Fruit fly (Drosophila melanogaster): ENCODE measurements around the gene Poxm.

Gene Poxm

dm6 chr3R:8333768-8334470 is at the start of gene Poxm:
TSS of gene Poxm (minus strand) at chr3R:8333792.
- TF ChIP-seq cyc (GFP tag; optimal IDR thresholded peaks at IDR 0.05) (peak; percentile 93), spab (GFP tag; optimal IDR thresholded peaks at IDR 0.05) (peak; percentile 95), Eip93F (GFP tag; optimal IDR thresholded peaks at IDR 0.05) (peak; percentile 24), CG6792 (GFP tag; optimal IDR thresholded peaks at IDR 0.05) (peak; percentile 96), fd85E (GFP tag; optimal IDR thresholded peaks at IDR 0.05) (peak; percentile 60), CG1621 (tag; optimal IDR thresholded peaks at IDR 0.05) (peak; percentile 76), net (GFP tag; optimal IDR thresholded peaks at IDR 0.05) (peak; percentile 95), salr (GFP tag; optimal IDR thresholded peaks at IDR 0.05) (peak; percentile 72 to 98), lz (GFP tag; optimal IDR thresholded peaks at IDR 0.05) (peak; percentile 95), Ets96B (tag; optimal IDR thresholded peaks at IDR 0.05) (peak; percentile 96), Eip78C (GFP tag) (peak; percentile 99), Lpt (GFP tag; optimal IDR thresholded peaks at IDR 0.05) (peak; percentile 96), CG8119 (GFP tag; IDR thresholded peaks at IDR 0.05) (peak; percentile 97), CG9139 (GFP tag; optimal IDR thresholded peaks at IDR 0.05) (peak; percentile 89), CG32006 (GFP tag; optimal IDR thresholded peaks at IDR 0.05) (peak; percentile 99), CG34406 (GFP tag; optimal IDR thresholded peaks at IDR 0.05) (peak; percentile 93), Met (GFP tag; optimal IDR thresholded peaks at IDR 0.05) (peak; percentile 91), acj6 (GFP tag; optimal IDR thresholded peaks at IDR 0.05) (peak; percentile 97), CG11762 (GFP tag; optimal IDR thresholded peaks at IDR 0.05; ENCODE audit: insufficient read depth) (peak; percentile 94), topi (GFP tag; optimal IDR thresholded peaks at IDR 0.05) (peak; percentile 94), CG11902 (GFP tag; optimal IDR thresholded peaks at IDR 0.05) (peak; percentile 99), Sox14 (GFP tag; optimal IDR thresholded peaks at IDR 0.05) (peak; percentile 93), dac (GFP tag; optimal IDR thresholded peaks at IDR 0.05) (peak; percentile 95), CG6854 (GFP tag; optimal IDR thresholded peaks at IDR 0.05) (peak; percentile 85), Ets21C (GFP tag; optimal IDR thresholded peaks at IDR 0.05) (peak; percentile 82), svp (GFP tag) (peak; percentile 96), CG11294 (GFP tag; IDR thresholded peaks at IDR 0.05) (peak; percentile 87), CG7368 (GFP tag; optimal IDR thresholded peaks at IDR 0.05) (peak; percentile 93), CG6276 (GFP tag; optimal IDR thresholded peaks at IDR 0.05) (peak; percentile 97), eg (GFP tag; IDR thresholded peaks at IDR 0.05) (peak; percentile 91), fkh (GFP tag; optimal IDR thresholded peaks at IDR 0.05) (peak; percentile 78), pdm3 (GFP tag; optimal IDR thresholded peaks at IDR 0.05) (peak; percentile 96), dsx (GFP tag; optimal IDR thresholded peaks at IDR 0.05; ENCODE audit: poor library complexity, severe bottlenecking) (peak; percentile 95), OdsH (GFP tag; optimal IDR thresholded peaks at IDR 0.05) (peak; percentile 98), fd59A (GFP tag; optimal IDR thresholded peaks at IDR 0.05) (peak; percentile 96), CG3919 (GFP tag; optimal IDR thresholded peaks at IDR 0.05) (peak; percentile 98), CG3032 (tag; optimal IDR thresholded peaks at IDR 0.05) (peak; percentile 98), CG31627 (GFP tag; optimal IDR thresholded peaks at IDR 0.05) (peak; percentile 90), CG15336 (GFP tag; IDR thresholded peaks at IDR 0.05) (peak; percentile 94), Hr38 (GFP tag; optimal IDR thresholded peaks at IDR 0.05) (no peak), ss (GFP tag; optimal IDR thresholded peaks at IDR 0.05) (peak; percentile 93 to 97), achi (GFP tag; optimal IDR thresholded peaks at IDR 0.05) (peak; percentile 96), CG8319 (GFP tag; optimal IDR thresholded peaks at IDR 0.05) (peak; percentile 93), Eip75B (GFP tag; optimal IDR thresholded peaks at IDR 0.05) (peak; percentile 90), Hr39 (GFP tag; optimal IDR thresholded peaks at IDR 0.05) (peak; percentile 84), vri (GFP tag; optimal IDR thresholded peaks at IDR 0.05) (peak; percentile 64), Hr4 (GFP tag; optimal IDR thresholded peaks at IDR 0.05) (peak; percentile 97), Smox (GFP tag; optimal IDR thresholded peaks at IDR 0.05) (peak; percentile 90), CG4318 (GFP tag; optimal IDR thresholded peaks at IDR 0.05) (peak; percentile 98), esn (GFP tag; optimal IDR thresholded peaks at IDR 0.05) (peak; percentile 94), CG10669 (GFP tag; optimal IDR thresholded peaks at IDR 0.05) (peak; percentile 95)

Measured in whole organism, prepupa.